Worm (Caenorhabditis elegans): Measurements from ENCODE around the gene manf-1.
A peak's percentile ranks its signal among the peaks of the same experiment; 100 is the strongest.
"Not testable (repeated sequence)": the region's sequence is repeated elsewhere in the genome, so short reads cannot be mapped to it uniquely, and the experiment has no call there.

Gene manf-1

DNA sequence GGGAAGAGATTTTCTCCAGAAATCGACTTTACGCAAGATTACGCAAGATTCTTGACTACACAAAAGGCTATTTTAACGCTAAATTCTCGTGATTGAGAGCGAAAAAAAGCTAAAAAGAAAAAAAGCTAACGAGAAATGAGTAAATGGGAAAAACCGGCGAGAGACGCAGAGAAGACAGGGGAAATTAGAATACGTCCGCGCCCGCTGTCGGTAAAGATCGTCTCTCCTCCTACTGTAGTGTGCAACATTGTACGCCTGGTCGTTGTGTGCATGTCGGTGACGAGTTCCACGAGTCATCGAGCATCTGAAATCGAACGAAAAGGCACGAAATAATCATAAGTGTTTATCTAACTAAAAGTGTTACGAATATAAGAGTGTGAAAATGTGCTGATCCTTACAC, 13.7 kb downstream of the manf-1 start:
- TF ChIP-seq nhr-129 (tag; optimal IDR thresholded peaks at IDR 0.05) (peak; percentile 10), lsy-2 (tag; optimal IDR thresholded peaks at IDR 0.05) (no peak)

- TF ChIP-seq gmeb-1 (tag; optimal IDR thresholded peaks at IDR 0.05): peak; percentile 43
Observed at ce11 chrIV:2901973-2902372, 26.2 kb downstream of the manf-1 start.

- TF ChIP-seq unc-55 (GFP tag; optimal IDR thresholded peaks at IDR 0.05): no peak
- TF ChIP-seq nhr-10 (tag; optimal IDR thresholded peaks at IDR 0.05): no peak
- no peak for TF ChIP-seq nhr-23 (tag; optimal IDR thresholded peaks at IDR 0.05)
- no peak for TF ChIP-seq elt-3 (tag; optimal IDR thresholded peaks at IDR 0.05)
- TF ChIP-seq crh-2 (tag; optimal IDR thresholded peaks at IDR 0.05): no peak
- no peak for TF ChIP-seq nhr-12 (tag; optimal IDR thresholded peaks at IDR 0.05)
- TF ChIP-seq ZK546.5 (tag; optimal IDR thresholded peaks at IDR 0.05): no peak
- TF ChIP-seq nhr-6 (tag; optimal IDR thresholded peaks at IDR 0.05): no peak
Observed at ce11 chrIV:2897644-2898160, 30.5 kb downstream of the manf-1 start, which contains the start of gene Y54G2A.36. Y54G2A.36 (plus strand) TSS chrIV:2897694.

DNA sequence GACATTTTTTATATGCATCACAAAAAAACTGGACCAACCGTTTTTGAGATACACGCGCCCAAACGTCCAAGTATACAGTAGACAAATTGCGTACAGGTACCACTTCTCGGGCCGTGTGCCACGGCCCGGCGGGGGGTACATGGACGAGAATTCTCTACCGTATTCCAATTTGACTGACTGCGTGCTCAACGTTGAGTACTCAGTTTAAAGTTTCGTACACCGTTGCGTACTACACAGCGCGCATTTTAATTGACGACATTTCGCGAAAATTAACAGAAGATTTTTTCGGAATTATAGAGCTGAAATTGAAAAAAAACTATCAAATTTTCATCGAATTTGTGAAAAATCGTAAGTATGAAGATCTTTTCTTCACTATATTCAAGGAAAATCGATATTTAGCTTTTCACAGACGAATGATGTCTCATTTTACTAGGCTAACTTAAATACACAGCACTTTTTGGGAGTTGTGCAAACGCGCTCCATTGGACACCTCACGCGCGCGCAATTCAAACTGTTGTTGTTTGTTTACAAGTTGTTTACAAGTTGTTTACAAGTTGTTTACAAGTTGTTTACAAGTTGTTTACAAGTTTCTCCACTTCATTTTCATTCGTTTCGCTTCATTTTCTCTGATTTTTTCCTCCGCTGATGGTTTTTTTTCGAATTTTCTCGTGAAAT, 32.1 kb downstream of the manf-1 start:
- peak; percentile 29 to 76 for TF ChIP-seq lsy-2 (tag; optimal IDR thresholded peaks at IDR 0.05)
- peak; percentile 21 for TF ChIP-seq F13H6.1 (tag; optimal IDR thresholded peaks at IDR 0.05)

DNA sequence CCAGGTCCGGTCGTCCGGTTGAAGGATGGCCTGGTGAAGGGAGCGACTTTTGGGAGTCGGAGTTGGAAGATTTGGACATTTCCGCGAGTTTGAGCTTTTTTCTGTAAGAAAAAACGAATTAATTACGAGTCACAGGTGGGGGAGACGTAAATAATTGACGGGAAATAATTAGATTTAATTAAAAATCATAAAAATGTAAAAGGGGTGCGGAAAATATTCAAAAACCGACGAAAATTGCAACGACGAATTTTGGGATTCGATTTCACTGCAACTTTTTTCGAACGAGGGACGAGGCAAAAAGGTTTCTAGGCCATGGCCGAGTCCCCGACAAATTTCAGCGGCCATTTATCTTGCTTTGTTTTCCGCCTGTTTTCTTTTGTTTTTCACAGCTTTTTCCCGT, 33.6 kb downstream of the manf-1 start, which contains the start of gene Y54G2A.19:
Y54G2A.19 (minus strand) TSS at position 101 of the 400 bp plus-strand sequence.
- TF ChIP-seq lin-39, snpc-4, F13H6.1 (tag; optimal IDR thresholded peaks at IDR 0.05): not testable (repeated sequence)

DNA sequence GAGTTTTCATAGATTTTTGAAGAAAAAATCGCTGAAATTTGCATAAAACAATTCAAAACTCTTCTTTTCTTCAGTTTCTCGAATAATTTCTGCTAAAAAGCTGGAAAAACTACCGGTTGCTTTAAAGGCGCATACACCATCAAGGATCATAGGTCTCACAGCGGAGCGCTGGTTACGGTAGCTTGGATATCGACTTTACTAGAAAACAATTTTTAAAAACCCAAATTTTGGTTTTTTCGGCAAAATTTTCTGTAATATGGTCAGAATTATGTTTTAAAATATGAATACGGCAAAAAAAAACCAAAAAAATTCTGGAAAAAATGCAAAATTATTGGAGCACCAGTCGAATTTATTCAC, 34.8 kb downstream of the manf-1 start:
- no peak for TF ChIP-seq sma-3 (GFP tag; optimal IDR thresholded peaks at IDR 0.05)
- TF ChIP-seq ceh-16 (tag; optimal IDR thresholded peaks at IDR 0.05): no peak
- no peak for TF ChIP-seq lsy-2 (tag; optimal IDR thresholded peaks at IDR 0.05)
- no peak for TF ChIP-seq nhr-6 (tag; optimal IDR thresholded peaks at IDR 0.05)
- TF ChIP-seq peb-1 (tag; optimal IDR thresholded peaks at IDR 0.05): no peak
- no peak for TF ChIP-seq aly-2 (tag; optimal IDR thresholded peaks at IDR 0.05)
- TF ChIP-seq dmd-4 (tag; optimal IDR thresholded peaks at IDR 0.05): no peak
- TF ChIP-seq lin-13 (GFP tag; optimal IDR thresholded peaks at IDR 0.05): no peak
- TF ChIP-seq mab-5 (tag; optimal IDR thresholded peaks at IDR 0.05): no peak
- TF ChIP-seq snpc-4 (tag; optimal IDR thresholded peaks at IDR 0.05): no peak
- no peak for TF ChIP-seq nhr-25 (tag; optimal IDR thresholded peaks at IDR 0.05)
- no peak for TF ChIP-seq nhr-129 (tag; optimal IDR thresholded peaks at IDR 0.05)
- no peak for TF ChIP-seq ztf-11 (tag; optimal IDR thresholded peaks at IDR 0.05)
- no peak for TF ChIP-seq unc-62 (GFP tag; optimal IDR thresholded peaks at IDR 0.05)
- no peak for TF ChIP-seq mbf-1 (tag; optimal IDR thresholded peaks at IDR 0.05)
- TF ChIP-seq sem-4 (tag; optimal IDR thresholded peaks at IDR 0.05): no peak
- TF ChIP-seq crh-2 (tag; optimal IDR thresholded peaks at IDR 0.05): no peak

- TF ChIP-seq fos-1 (tag; optimal IDR thresholded peaks at IDR 0.05): no peak
- TF ChIP-seq skn-1 (tag; optimal IDR thresholded peaks at IDR 0.05): no peak
- no peak for TF ChIP-seq R02D3.7 (tag; optimal IDR thresholded peaks at IDR 0.05)
- no peak for TF ChIP-seq ceh-16 (tag; optimal IDR thresholded peaks at IDR 0.05)
- TF ChIP-seq sem-4 (tag; optimal IDR thresholded peaks at IDR 0.05): no peak
- no peak for TF ChIP-seq mab-5 (tag; optimal IDR thresholded peaks at IDR 0.05)
- TF ChIP-seq mdl-1 (tag; optimal IDR thresholded peaks at IDR 0.05): no peak
- TF ChIP-seq unc-55 (GFP tag; optimal IDR thresholded peaks at IDR 0.05): no peak
- TF ChIP-seq lin-39 (tag; optimal IDR thresholded peaks at IDR 0.05): no peak
- no peak for TF ChIP-seq C34F6.9 (tag; optimal IDR thresholded peaks at IDR 0.05)
- no peak for TF ChIP-seq lin-11 (tag; optimal IDR thresholded peaks at IDR 0.05)
- no peak for TF ChIP-seq nhr-12 (tag; optimal IDR thresholded peaks at IDR 0.05)
- TF ChIP-seq elt-1 (tag; optimal IDR thresholded peaks at IDR 0.05): no peak
- no peak for TF ChIP-seq crh-2 (tag; optimal IDR thresholded peaks at IDR 0.05)
- TF ChIP-seq gmeb-1 (tag; optimal IDR thresholded peaks at IDR 0.05): no peak
- no peak for TF ChIP-seq blmp-1 (tag; optimal IDR thresholded peaks at IDR 0.05; ENCODE audit: insufficient read depth)
- TF ChIP-seq ztf-4 (tag; optimal IDR thresholded peaks at IDR 0.05): no peak
Observed at ce11 chrIV:2892787-2893485, 35.3 kb downstream of the manf-1 start.

Data from whole organism, L2 larva.